Fruit fly (Drosophila melanogaster) whole organism, adult: Measurements from ENCODE around the gene Ldsdh1.

Experiments used
- CG14711 ChIP-seq: fragments of 200-800 bp; sonication (Bioruptor generic); optimal IDR thresholded peaks from 2 replicates; lab custom pipeline; 2018; ENCODE audit warnings: missing biosample characterization, mild to moderate bottlenecking, missing genetic modification characterization, moderate library complexity
- CG33017 ChIP-seq: fragments of 200-800 bp; sonication (Bioruptor generic); optimal IDR thresholded peaks from 2 replicates; lab custom pipeline; 2018; ENCODE audit warnings: missing biosample characterization, mild to moderate bottlenecking, missing genetic modification characterization, moderate library complexity
- CG5204 ChIP-seq: fragments of 200-800 bp; sonication (Bioruptor generic); optimal IDR thresholded peaks from 2 replicates; lab custom pipeline; 2016; ENCODE audit warnings: missing biosample characterization, missing genetic modification characterization
- Clk ChIP-seq: fragments of 200-800 bp; sonication (Bioruptor generic); optimal IDR thresholded peaks from 2 replicates; lab custom pipeline; 2017; ENCODE audit warnings: missing biosample characterization, missing genetic modification characterization
- Hr96 ChIP-seq: fragments of 200-800 bp; sonication (Bioruptor generic); optimal IDR thresholded peaks from 2 replicates; lab custom pipeline; 2016; ENCODE audit warnings: missing biosample characterization, missing genetic modification characterization
- kay ChIP-seq: fragments of 200-800 bp; sonication (Bioruptor generic); peaks from one replicate; lab custom pipeline; 2016; ENCODE audit warnings: missing biosample characterization, missing genetic modification characterization, borderline replicate concordance
- pad ChIP-seq: fragments of 200-800 bp; sonication (Bioruptor generic); optimal IDR thresholded peaks from 3 replicates; lab custom pipeline; 2017; ENCODE audit warnings: missing biosample characterization, missing genetic modification characterization, mild to moderate bottlenecking, moderate library complexity, missing genetic modification reagents

DNA sequence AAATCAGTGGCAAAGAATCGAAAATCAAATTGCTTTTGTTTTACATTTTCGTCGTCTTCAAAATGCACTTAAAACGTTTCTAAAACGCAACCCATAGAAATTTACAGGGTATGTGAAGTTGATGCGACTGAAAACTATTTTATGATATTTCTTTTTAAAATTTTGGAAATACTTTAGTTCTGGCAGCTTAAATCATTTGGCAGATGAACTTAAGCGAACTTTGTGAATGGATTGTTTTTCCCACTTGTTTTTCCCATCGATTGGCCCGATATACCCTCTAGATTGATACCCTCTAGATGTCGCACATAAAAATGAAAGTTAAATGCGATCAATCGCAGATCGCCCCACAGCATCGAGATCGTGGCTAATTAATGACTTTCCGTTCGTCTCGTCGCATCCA is 44.7 kb upstream of the Ldsdh1 start:
- no peak for TF ChIP-seq CG5204 (GFP tag; lab: Kevin White, UChicago)
- no peak for TF ChIP-seq Clk
- no peak for TF ChIP-seq pad
- no peak for TF ChIP-seq CG33017
- TF ChIP-seq CG14711 (tag; lab: Kevin White, UChicago) = no peak
- TF ChIP-seq Hr96 (GFP tag; lab: Kevin White, UChicago) = no peak
- no peak for TF ChIP-seq kay
